Worm (Caenorhabditis elegans): ENCODE results near the gene C55A1.4.

DNA sequence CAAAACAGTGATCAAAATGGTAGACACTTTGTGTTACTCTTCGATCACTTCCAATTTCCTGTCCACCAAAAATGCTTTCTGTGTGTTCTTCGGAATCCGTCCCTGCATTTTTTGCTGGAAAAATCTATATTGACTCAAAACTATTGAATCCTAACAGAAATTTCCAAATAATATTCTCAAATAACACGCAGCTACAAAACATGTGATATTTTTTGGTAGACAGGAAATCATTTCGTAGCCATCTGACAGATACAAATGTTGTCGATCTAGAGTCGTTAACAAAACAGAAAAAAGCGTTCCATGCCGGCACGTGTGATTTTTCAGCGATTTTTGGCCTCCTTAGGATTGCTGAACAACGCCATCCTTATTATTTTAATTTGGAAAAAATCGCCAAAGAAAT lies 30.2 kb downstream of the C55A1.4 start, which contains the start of gene str-263:
- TF ChIP-seq snpc-4 (tag; optimal IDR thresholded peaks at IDR 0.05) (no peak), blmp-1 (tag; optimal IDR thresholded peaks at IDR 0.05; ENCODE audit: insufficient read depth) (no peak), unc-55 (GFP tag; optimal IDR thresholded peaks at IDR 0.05) (no peak), nhr-11 (tag; optimal IDR thresholded peaks at IDR 0.05) (no peak), elt-3 (tag; optimal IDR thresholded peaks at IDR 0.05) (no peak), mdl-1 (tag; optimal IDR thresholded peaks at IDR 0.05) (no peak), sma-3 (GFP tag; optimal IDR thresholded peaks at IDR 0.05) (no peak), nhr-25 (tag; optimal IDR thresholded peaks at IDR 0.05) (no peak)
